Fruit fly (Drosophila melanogaster) whole organism, embryonic: ENCODE data around the gene CG11723.

Experiments used
- CG11093 ChIP-seq: fragments of 200-800 bp; sonication (Bioruptor generic); IDR thresholded peaks from 3 replicates; pipeline ENCODE4 v1.3.6; 2022; ENCODE audit warnings: missing biosample characterization, missing genetic modification characterization
- CG12071 ChIP-seq: fragments of 200-800 bp; sonication (Bioruptor generic); optimal IDR thresholded peaks from 3 replicates; lab custom pipeline; 2018; ENCODE audit warnings: missing biosample characterization, mild to moderate bottlenecking, missing genetic modification characterization
- CG1233 ChIP-seq: fragments of 200-800 bp; sonication (Bioruptor generic); optimal IDR thresholded peaks from 4 replicates; lab custom pipeline; 2018; ENCODE audit warnings: missing biosample characterization, mild to moderate bottlenecking, missing genetic modification characterization
- CG13296 ChIP-seq: fragments of 200-800 bp; sonication (Bioruptor generic); optimal IDR thresholded peaks from 3 replicates; lab custom pipeline; 2018; ENCODE audit warnings: missing biosample characterization, mild to moderate bottlenecking, missing genetic modification characterization
- CG16813 ChIP-seq: fragments of 200-800 bp; sonication (Bioruptor generic); IDR thresholded peaks from 3 replicates; pipeline ENCODE4 v1.3.6; 2022; ENCODE audit warnings: missing biosample characterization, missing genetic modification characterization; ENCODE audit not compliant: partially characterized antibody
- CG17361 ChIP-seq: fragments of 200-800 bp; sonication (Bioruptor generic); IDR thresholded peaks from 3 replicates; pipeline ENCODE4 v1.3.6; 2022; ENCODE audit warnings: missing biosample characterization, missing genetic modification characterization
- CG17912 ChIP-seq: fragments of 200-800 bp; sonication (Bioruptor generic); optimal IDR thresholded peaks from 2 replicates; lab custom pipeline; 2018; ENCODE audit warnings: missing biosample characterization, mild to moderate bottlenecking, missing genetic modification characterization
- CG18599 ChIP-seq: fragments of 200-800 bp; sonication (Bioruptor generic); optimal IDR thresholded peaks from 3 replicates; lab custom pipeline; 2017; ENCODE audit warnings: missing biosample characterization, missing genetic modification characterization, mild to moderate bottlenecking, moderate library complexity, missing genetic modification reagents
- CG4282 ChIP-seq: fragments of 200-800 bp; sonication (Bioruptor generic); optimal IDR thresholded peaks from 2 replicates; lab custom pipeline; 2016; ENCODE audit warnings: missing biosample characterization, missing genetic modification characterization
- CG4328 ChIP-seq: fragments of 200-800 bp; sonication (Bioruptor generic); optimal IDR thresholded peaks from 3 replicates; lab custom pipeline; 2017; ENCODE audit warnings: missing biosample characterization, missing genetic modification reagents, missing genetic modification characterization
- CG43689 ChIP-seq: fragments of 200-800 bp; sonication (Bioruptor generic); IDR thresholded peaks from 2 replicates; pipeline ENCODE4 v1.3.6; 2022; ENCODE audit warnings: missing biosample characterization, missing genetic modification characterization
- CG4424 ChIP-seq: fragments of 200-800 bp; sonication (Bioruptor generic); optimal IDR thresholded peaks from 3 replicates; lab custom pipeline; 2016; ENCODE audit warnings: missing biosample characterization, missing genetic modification characterization
- CG6765 ChIP-seq: fragments of 200-800 bp; sonication (Bioruptor generic); optimal IDR thresholded peaks from 3 replicates; lab custom pipeline; 2017; ENCODE audit warnings: missing biosample characterization, mild to moderate bottlenecking, missing genetic modification characterization
- CG7745 ChIP-seq: fragments of 200-800 bp; sonication (Bioruptor generic); optimal IDR thresholded peaks from 2 replicates; lab custom pipeline; 2018; ENCODE audit warnings: missing biosample characterization, mild to moderate bottlenecking, missing genetic modification characterization, moderate library complexity
- CrebB ChIP-seq: fragments of 200-800 bp; sonication (Bioruptor generic); optimal IDR thresholded peaks from 3 replicates; lab custom pipeline; 2018; ENCODE audit warnings: missing biosample characterization, mild to moderate bottlenecking, missing genetic modification characterization
- Dad ChIP-seq: fragments of 200-800 bp; sonication (Bioruptor generic); optimal IDR thresholded peaks from 3 replicates; lab custom pipeline; 2016; ENCODE audit warnings: missing biosample characterization, missing genetic modification characterization
- Elba2 ChIP-seq: fragments of 200-800 bp; sonication (Bioruptor generic); optimal IDR thresholded peaks from 3 replicates; lab custom pipeline; 2016; ENCODE audit warnings: missing biosample characterization, missing genetic modification characterization
- Fer2 ChIP-seq: fragments of 200-800 bp; sonication (Bioruptor generic); optimal IDR thresholded peaks from 2 replicates; lab custom pipeline; 2018; ENCODE audit warnings: missing biosample characterization, mild to moderate bottlenecking, missing genetic modification characterization, moderate library complexity
- Gsc ChIP-seq: fragments of 200-800 bp; sonication (Bioruptor generic); IDR thresholded peaks from 2 replicates; pipeline ENCODE4 v1.3.6; 2022; ENCODE audit warnings: missing biosample characterization, missing genetic modification characterization
- H15 ChIP-seq: fragments of 200-800 bp; sonication (Bioruptor generic); IDR thresholded peaks from 3 replicates; pipeline ENCODE4 v1.3.6; 2022; ENCODE audit warnings: missing biosample characterization, missing genetic modification characterization
- HHEX ChIP-seq: fragments of 200-800 bp; sonication (Bioruptor generic); optimal IDR thresholded peaks from 3 replicates; lab custom pipeline; 2017; ENCODE audit warnings: missing biosample characterization, mild to moderate bottlenecking, missing genetic modification characterization, missing genetic modification reagents
- HLH54F ChIP-seq: fragments of 200-800 bp; sonication (Bioruptor generic); optimal IDR thresholded peaks from 3 replicates; lab custom pipeline; 2016; ENCODE audit warnings: missing biosample characterization, missing genetic modification characterization
- MBD-R2 ChIP-seq: fragments of 200-800 bp; sonication (Bioruptor generic); IDR thresholded peaks from 2 replicates; pipeline ENCODE4 v1.3.6; 2022; ENCODE audit warnings: missing biosample characterization, missing genetic modification characterization
- MESR4 ChIP-seq: fragments of 200-800 bp; sonication (Bioruptor generic); optimal IDR thresholded peaks from 2 replicates; lab custom pipeline; 2018; ENCODE audit warnings: missing biosample characterization, mild to moderate bottlenecking, missing genetic modification characterization, moderate library complexity
- Myb ChIP-seq: fragments of 200-800 bp; sonication (Bioruptor generic); optimal IDR thresholded peaks from 2 replicates; lab custom pipeline; 2016; ENCODE audit warnings: missing biosample characterization, missing genetic modification characterization
- Optix ChIP-seq: fragments of 200-800 bp; sonication (Bioruptor generic); IDR thresholded peaks from 3 replicates; pipeline ENCODE4 v1.3.6; 2022; ENCODE audit warnings: missing biosample characterization, missing genetic modification characterization
- Stat92E ChIP-seq, 3 experiments: fragments of >200 bp in 2 of 3; fragments of 200-800 bp in 1 of 3; sonication (Bioruptor generic) in 1 of 3; optimal IDR thresholded peaks; 2 replicates each; lab custom pipeline; 2017 to 2019; ENCODE audit warnings: missing biosample characterization in 3 of 3, missing genetic modification characterization in 3 of 3, mild to moderate bottlenecking in 1 of 3, moderate library complexity in 1 of 3
- Xbp1 ChIP-seq: fragments of 200-800 bp; sonication (Bioruptor generic); optimal IDR thresholded peaks from 3 replicates; lab custom pipeline; 2016; ENCODE audit warnings: missing biosample characterization, mild to moderate bottlenecking, missing genetic modification characterization
- ab ChIP-seq: fragments of 200-800 bp; sonication (Bioruptor generic); optimal IDR thresholded peaks from 2 replicates; lab custom pipeline; 2016; ENCODE audit warnings: missing biosample characterization, missing genetic modification characterization
- amos ChIP-seq: fragments of 200-800 bp; sonication (Bioruptor generic); IDR thresholded peaks from 2 replicates; pipeline ENCODE4 v1.3.6; 2022; ENCODE audit warnings: missing biosample characterization, missing genetic modification characterization; ENCODE audit not compliant: partially characterized antibody
- cato ChIP-seq: fragments of 200-800 bp; sonication (Bioruptor generic); optimal IDR thresholded peaks from 2 replicates; lab custom pipeline; 2016; ENCODE audit warnings: missing biosample characterization, missing genetic modification characterization, borderline replicate concordance
- chinmo ChIP-seq: fragments of 200-800 bp; sonication (Bioruptor generic); IDR thresholded peaks from 4 replicates; pipeline ENCODE4 v1.3.6; 2022; ENCODE audit warnings: missing biosample characterization, missing genetic modification characterization; ENCODE audit not compliant: partially characterized antibody
- dm ChIP-seq: fragments of 200-800 bp; sonication (Bioruptor generic); optimal IDR thresholded peaks from 3 replicates; lab custom pipeline; 2016; ENCODE audit warnings: missing biosample characterization, missing genetic modification characterization
- eyg ChIP-seq: fragments of 200-800 bp; sonication (Bioruptor generic); optimal IDR thresholded peaks from 3 replicates; lab custom pipeline; 2016; ENCODE audit warnings: missing biosample characterization, missing genetic modification characterization
- gfzf ChIP-seq: fragments of 200-800 bp; sonication (Bioruptor generic); optimal IDR thresholded peaks from 2 replicates; lab custom pipeline; 2016; ENCODE audit warnings: missing biosample characterization, mild to moderate bottlenecking, missing genetic modification characterization, moderate library complexity
- grau ChIP-seq: fragments of 200-800 bp; optimal IDR thresholded peaks from 3 replicates; lab custom pipeline; 2019; ENCODE audit warnings: missing biosample characterization, mild to moderate bottlenecking, missing genetic modification characterization, moderate library complexity
- gsb-n ChIP-seq: fragments of 200-800 bp; sonication (Bioruptor generic); optimal IDR thresholded peaks from 3 replicates; lab custom pipeline; 2018; ENCODE audit warnings: missing biosample characterization, mild to moderate bottlenecking, missing genetic modification characterization
- her ChIP-seq: fragments of 200-800 bp; sonication (Bioruptor generic); optimal IDR thresholded peaks from 2 replicates; lab custom pipeline; 2016; ENCODE audit warnings: missing biosample characterization, missing genetic modification characterization
- kah ChIP-seq: fragments of 200-800 bp; sonication (Bioruptor generic); optimal IDR thresholded peaks from 2 replicates; lab custom pipeline; 2018; ENCODE audit warnings: missing biosample characterization, mild to moderate bottlenecking, missing genetic modification characterization
- maf-S ChIP-seq: fragments of 200-800 bp; sonication (Bioruptor generic); optimal IDR thresholded peaks from 2 replicates; lab custom pipeline; 2016; ENCODE audit warnings: missing biosample characterization, missing genetic modification characterization
- oc ChIP-seq: fragments of 200-800 bp; sonication (Bioruptor generic); optimal IDR thresholded peaks from 2 replicates; lab custom pipeline; 2018; ENCODE audit warnings: missing biosample characterization, mild to moderate bottlenecking, missing genetic modification characterization, moderate library complexity
- ro ChIP-seq: fragments of 200-800 bp; sonication (Bioruptor generic); IDR thresholded peaks from 2 replicates; pipeline ENCODE4 v1.3.6; 2022; ENCODE audit warnings: missing biosample characterization, missing genetic modification characterization
- run ChIP-seq: fragments of 200-800 bp; sonication (Bioruptor generic); optimal IDR thresholded peaks from 3 replicates; lab custom pipeline; 2018; ENCODE audit warnings: missing biosample characterization, mild to moderate bottlenecking, missing genetic modification characterization
- schlank ChIP-seq: fragments of 200-800 bp; sonication (Bioruptor generic); optimal IDR thresholded peaks from 2 replicates; lab custom pipeline; 2018; ENCODE audit warnings: missing biosample characterization, mild to moderate bottlenecking, missing genetic modification characterization
- sd ChIP-seq: fragments of 200-800 bp; sonication (Bioruptor generic); optimal IDR thresholded peaks from 3 replicates; lab custom pipeline; 2018; ENCODE audit warnings: missing biosample characterization, mild to moderate bottlenecking, missing genetic modification characterization, moderate library complexity
- sim ChIP-seq: fragments of 200-800 bp; sonication (Bioruptor generic); IDR thresholded peaks from 2 replicates; pipeline ENCODE4 v1.3.6; 2022; ENCODE audit warnings: missing biosample characterization, missing genetic modification characterization
- sima ChIP-seq: fragments of 200-800 bp; sonication (Bioruptor generic); optimal IDR thresholded peaks from 2 replicates; lab custom pipeline; 2016; ENCODE audit warnings: missing biosample characterization, missing genetic modification characterization
- ssp ChIP-seq: fragments of 200-800 bp; sonication (Bioruptor generic); IDR thresholded peaks from 2 replicates; pipeline ENCODE4 v1.3.6; 2022; ENCODE audit warnings: missing biosample characterization, missing genetic modification characterization
- stwl ChIP-seq: fragments of 200-800 bp; sonication (Bioruptor generic); optimal IDR thresholded peaks from 3 replicates; lab custom pipeline; 2018; ENCODE audit warnings: missing biosample characterization, mild to moderate bottlenecking, missing genetic modification characterization, moderate library complexity
- yki ChIP-seq: fragments of >200 bp; optimal IDR thresholded peaks from 3 replicates; lab custom pipeline; 2018
- zfh1 ChIP-seq: fragments of 200-800 bp; sonication (Bioruptor generic); IDR thresholded peaks from 3 replicates; pipeline ENCODE4 v1.3.6; 2022; ENCODE audit warnings: missing biosample characterization, missing genetic modification characterization

Gene CG11723

DNA sequence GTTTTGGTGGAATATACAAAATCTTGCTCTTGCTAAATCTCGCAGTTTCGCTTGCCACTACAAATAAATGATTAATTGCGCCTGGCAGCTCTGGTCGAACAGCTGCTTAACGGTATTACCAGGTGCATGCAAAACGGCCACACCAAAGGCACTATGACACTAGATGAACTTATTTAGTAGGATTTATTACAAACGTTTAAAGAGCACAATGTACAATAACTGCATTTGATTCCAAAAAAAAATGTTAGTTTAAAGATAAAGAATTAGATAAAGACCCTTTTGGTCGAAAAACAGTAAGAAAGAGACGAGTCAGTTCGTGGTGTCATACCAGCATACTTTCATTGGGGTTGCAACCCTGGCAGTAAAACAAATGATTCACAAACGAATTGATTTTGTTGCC, at the start of gene CG11723, which contains the start of gene Tbcd (continued):
- peak; percentile 82 for TF ChIP-seq CG4424
- TF ChIP-seq CrebB (tag; lab: Kevin White, UChicago), result peak; percentile 86
- TF ChIP-seq HLH54F (GFP tag; lab: Kevin White, UChicago), result peak; percentile 89
- TF ChIP-seq gfzf, result peak; percentile 83
- TF ChIP-seq ab, result peak; percentile 60
- no peak for TF ChIP-seq CG7745 (tag; lab: Kevin White, UChicago)
- peak; percentile 79 for TF ChIP-seq CG43689
- peak; percentile 73 for TF ChIP-seq maf-S (GFP tag; lab: Kevin White, UChicago)
- peak; percentile 83 for TF ChIP-seq ro (GFP tag; lab: Robert Waterston, UW)
- TF ChIP-seq stwl (tag; lab: Kevin White, UChicago), result peak; percentile 98
- TF ChIP-seq CG18599, result no peak
- TF ChIP-seq Stat92E (GFP tag; optimal IDR thresholded peaks at IDR 0.05; lab: Kevin White, UChicago), result peak in 1 of 3 experiments; percentile 56
- TF ChIP-seq sd (tag; lab: Kevin White, UChicago), result no peak
- TF ChIP-seq CG12071 (GFP tag; lab: Kevin White, UChicago), result no peak
- peak; percentile 72 for TF ChIP-seq CG4282 (GFP tag; lab: Kevin White, UChicago)
- no peak for TF ChIP-seq CG13296 (GFP tag; lab: Kevin White, UChicago)
- TF ChIP-seq MBD-R2 (GFP tag; lab: Robert Waterston, UW), result peak; percentile 97
- TF ChIP-seq CG17361, result no peak; the same call in none of the 3 replicates
- TF ChIP-seq CG16813 (GFP tag; lab: Robert Waterston, UW), result peak; percentile 17; the same call in 1 of the 3 replicates
- TF ChIP-seq CG17912 (GFP tag; lab: Kevin White, UChicago), result peak; percentile 83
- TF ChIP-seq kah (GFP tag; lab: Kevin White, UChicago), result peak; percentile 30
- TF ChIP-seq zfh1 (GFP tag; lab: Robert Waterston, UW), result peak; percentile 95
- peak; percentile 84 for TF ChIP-seq CG1233 (GFP tag; lab: Kevin White, UChicago)
- peak; percentile 79 for TF ChIP-seq Dad
- peak; percentile 80 for TF ChIP-seq cato
- TF ChIP-seq grau, result peak; percentile 87
- TF ChIP-seq H15 (GFP tag; lab: Robert Waterston, UW), result peak; percentile 95
- TF ChIP-seq MESR4 (GFP tag; lab: Kevin White, UChicago), result peak; percentile 56
- TF ChIP-seq gsb-n (tag; lab: Kevin White, UChicago), result no peak
- TF ChIP-seq Xbp1 (GFP tag; lab: Kevin White, UChicago), result peak; percentile 86
- TF ChIP-seq amos (GFP tag; lab: Robert Waterston, UW), result 0 out of 2 replicates have a peak, but pooled peaks have one; percentile 15
- TF ChIP-seq ssp (GFP tag; lab: Robert Waterston, UW), result peak; percentile 81
- peak; percentile 88 for TF ChIP-seq sim (GFP tag; lab: Robert Waterston, UW)
- TF ChIP-seq her (GFP tag; lab: Kevin White, UChicago), result peak; percentile 89
- TF ChIP-seq CG11093 (GFP tag; lab: Robert Waterston, UW), result peak; percentile 86
- TF ChIP-seq oc, result no peak
- TF ChIP-seq Elba2 (GFP tag; lab: Kevin White, UChicago), result peak; percentile 28
- peak; percentile 81 for TF ChIP-seq eyg (GFP tag; lab: Kevin White, UChicago)
- TF ChIP-seq HHEX (GFP tag; lab: Kevin White, UChicago), result peak; percentile 85
- TF ChIP-seq yki (lab: Kevin White, UChicago), result no peak
- peak; percentile 56 for TF ChIP-seq CG6765 (GFP tag; lab: Kevin White, UChicago)
- TF ChIP-seq CG4328, result no peak
- peak; percentile 66 for TF ChIP-seq schlank (tag; lab: Kevin White, UChicago)
- peak; percentile 79 for TF ChIP-seq Myb (GFP tag; lab: Kevin White, UChicago)
- peak; percentile 91 for TF ChIP-seq Optix
- TF ChIP-seq run (tag; lab: Kevin White, UChicago), result no peak
- TF ChIP-seq dm (GFP tag; lab: Kevin White, UChicago), result peak; percentile 72
- peak; percentile 75 for TF ChIP-seq Fer2 (tag; lab: Kevin White, UChicago)
- TF ChIP-seq Gsc, result peak; percentile 67
- no peak for TF ChIP-seq chinmo (GFP tag; lab: Robert Waterston, UW)
- TF ChIP-seq sima (GFP tag; lab: Kevin White, UChicago), result peak; percentile 35
